Worm (Caenorhabditis elegans) whole organism, L4 larva: Measurements from ENCODE around the gene F54F7.2.

ENCODE experiments used
- Y75B8A.6 ChIP-seq: fragments of 200-800 bp; sonication (Bioruptor generic); IDR thresholded peaks from 2 replicates; pipeline ENCODE4 v1.3.6; 2022; ENCODE audit warnings: missing genetic modification reagents, missing genetic modification characterization, missing compliant biosample characterization
- ZK546.5 ChIP-seq, 2 experiments: sonication (generic microtip); optimal IDR thresholded peaks; 2 replicates each; lab custom pipeline; 2017; ENCODE audit warnings: missing biosample characterization in 2 of 2, missing genetic modification characterization in 2 of 2
- dpl-1 ChIP-seq: fragments of 150-350 bp; optimal IDR thresholded peaks from 2 replicates; lab custom pipeline; 2014; ENCODE audit warnings: missing biosample characterization, missing genetic modification reagents, missing genetic modification characterization
- egl-43 ChIP-seq: fragments of 200-800 bp; sonication (Bioruptor generic); IDR thresholded peaks from 2 replicates; pipeline ENCODE4 v1.3.6; 2022; ENCODE audit warnings: missing genetic modification reagents, missing genetic modification characterization, missing compliant biosample characterization
- mep-1 ChIP-seq: fragments of 150-350 bp; sonication (generic microtip); optimal IDR thresholded peaks from 3 replicates; lab custom pipeline; 2014; ENCODE audit warnings: missing biosample characterization, missing genetic modification characterization
- nhr-28 ChIP-seq: fragments of 150-350 bp; optimal IDR thresholded peaks from 2 replicates; lab custom pipeline; 2014; ENCODE audit warnings: missing biosample characterization, missing genetic modification characterization
- tra-1 ChIP-seq: fragments of 200-800 bp; sonication (Bioruptor generic); IDR thresholded peaks from 2 replicates; pipeline ENCODE4 v1.3.6; 2022; ENCODE audit warnings: missing genetic modification reagents, missing genetic modification characterization, missing compliant biosample characterization

DNA sequence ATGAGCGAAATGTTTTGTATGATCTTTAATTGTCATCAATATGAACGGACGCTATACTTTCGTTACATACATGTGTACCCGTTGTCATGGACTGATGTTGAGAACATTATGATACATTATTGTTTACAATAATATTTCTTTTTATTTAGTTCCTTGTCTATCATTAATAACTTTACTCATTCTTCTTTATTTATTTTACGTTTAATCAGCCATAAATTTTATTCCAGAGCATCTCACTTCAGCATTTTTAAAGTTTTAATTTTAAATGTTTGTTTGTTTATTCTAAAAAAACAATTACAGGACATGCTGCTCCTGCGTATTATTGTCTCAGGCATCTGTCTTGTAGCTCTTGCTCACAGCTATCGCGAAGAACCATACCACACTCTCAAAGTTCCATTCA lies at the start of gene F54F7.2:
- TF ChIP-seq dpl-1 (GFP tag; lab: Kevin White, UChicago) (no peak), ZK546.5 (tag; optimal IDR thresholded peaks at IDR 0.05; lab: Kevin White, UChicago) (no peak), mep-1 (no peak), Y75B8A.6 (GFP tag; lab: Robert Waterston, UW) (no peak), nhr-28 (tag; lab: Kevin White, UChicago) (no peak), tra-1 (GFP tag; lab: Robert Waterston, UW) (no peak), egl-43 (GFP tag; lab: Robert Waterston, UW) (no peak)
